Worm (Caenorhabditis elegans) whole organism, late embryonic: ENCODE data around the gene Y39F10C.3.

Experiments used
- elt-4 ChIP-seq: sonication (generic microtip); optimal IDR thresholded peaks from 2 replicates; lab custom pipeline; 2016; ENCODE audit warnings: missing genetic modification characterization, missing compliant biosample characterization
- unc-86 ChIP-seq: sonication (generic microtip); optimal IDR thresholded peaks from 2 replicates; lab custom pipeline; 2016; ENCODE audit warnings: missing genetic modification characterization, missing compliant biosample characterization

ce11 chrII:680612-681011 is 6.4 kb downstream of the Y39F10C.3 start, which contains the start of the genes T02H6.10 and T02H6.8:
- no peak for TF ChIP-seq unc-86 (tag; lab: Kevin White, UChicago)
- TF ChIP-seq elt-4 (tag; lab: Kevin White, UChicago) = no peak
